Worm (Caenorhabditis elegans): ENCODE results near the gene K02F3.2.

The K02F3.2 gene

ce11 chrIII:870555-870954 is 24.9 kb downstream of the K02F3.2 start:
- TF ChIP-seq nhr-120 (GFP tag; IDR thresholded peaks at IDR 0.05), result no peak
- TF ChIP-seq ceh-58 (GFP tag; IDR thresholded peaks at IDR 0.05), result no peak
- TF ChIP-seq nfyb-1 (GFP tag; IDR thresholded peaks at IDR 0.05), result no peak
- no peak for TF ChIP-seq hlh-12 (tag; optimal IDR thresholded peaks at IDR 0.05)
- no peak for TF ChIP-seq B0035.1 (tag; optimal IDR thresholded peaks at IDR 0.05)
- TF ChIP-seq nhr-90 (tag; optimal IDR thresholded peaks at IDR 0.05), result no peak
- TF ChIP-seq die-1 (tag; optimal IDR thresholded peaks at IDR 0.05), result no peak
- TF ChIP-seq lin-35 (GFP tag; optimal IDR thresholded peaks at IDR 0.05), result no peak
- TF ChIP-seq attf-3 (GFP tag; conservative IDR thresholded peaks at IDR 0.05), result no peak
- TF ChIP-seq athp-1 (tag; optimal IDR thresholded peaks at IDR 0.05), result no peak
- no peak for TF ChIP-seq snpc-1.1 (tag; optimal IDR thresholded peaks at IDR 0.05; ENCODE audit: insufficient read depth)
- no peak for TF ChIP-seq F23B12.7 (tag; optimal IDR thresholded peaks at IDR 0.05; ENCODE audit: insufficient read depth)
- TF ChIP-seq hmg-20 (GFP tag; IDR thresholded peaks at IDR 0.05), result no peak
- no peak for TF ChIP-seq unc-130 (GFP tag; optimal IDR thresholded peaks at IDR 0.05)
- no peak for TF ChIP-seq T07F8.4 (tag; optimal IDR thresholded peaks at IDR 0.05)
- TF ChIP-seq T26A5.8 (tag; optimal IDR thresholded peaks at IDR 0.05), result no peak

ce11 chrIII:872373-872772 is 26.7 kb downstream of the K02F3.2 start, which contains the start of the genes T24C4.3 and clc-20:
Gene T24C4.3 (minus strand): TSS chrIII:872473.
Gene clc-20 (plus strand): TSS chrIII:872583.
- no peak for TF ChIP-seq K12H6.12 (tag; optimal IDR thresholded peaks at IDR 0.05)
- no peak for TF ChIP-seq Y53F4B.3 (GFP tag; IDR thresholded peaks at IDR 0.05)

ce11 chrIII:873432-873831 is 27.8 kb downstream of the K02F3.2 start, which contains the start of gene clc-19:
Gene clc-19 (minus strand): TSS chrIII:873566.
- TF ChIP-seq nhr-80 (tag; optimal IDR thresholded peaks at IDR 0.05), result peak; percentile 33
- no peak for TF ChIP-seq snpc-4 (GFP tag; optimal IDR thresholded peaks at IDR 0.05)
- no peak for TF ChIP-seq snpc-4 (tag; optimal IDR thresholded peaks at IDR 0.05)
- peak; percentile 26 for TF ChIP-seq unc-62 (GFP tag; optimal IDR thresholded peaks at IDR 0.05)
- no peak for TF ChIP-seq ceh-79 (tag; optimal IDR thresholded peaks at IDR 0.05)
- TF ChIP-seq ztf-18 (tag; optimal IDR thresholded peaks at IDR 0.05), result no peak
- TF ChIP-seq akir-1 (GFP tag; optimal IDR thresholded peaks at IDR 0.05), result no peak
- TF ChIP-seq mel-28 (tag; optimal IDR thresholded peaks at IDR 0.05; ENCODE audit: borderline replicate concordance), result no peak
- no peak for TF ChIP-seq egl-18 (GFP tag; IDR thresholded peaks at IDR 0.05)
- TF ChIP-seq hlh-26 (GFP tag; conservative IDR thresholded peaks at IDR 0.05), result no peak
- TF ChIP-seq ccch-3 (GFP tag; optimal IDR thresholded peaks at IDR 0.05), result no peak
- no peak for TF ChIP-seq attf-5 (GFP tag; optimal IDR thresholded peaks at IDR 0.05)
- no peak for TF ChIP-seq F37B4.10 (GFP tag; IDR thresholded peaks at IDR 0.05)
- TF ChIP-seq dox-1 (GFP tag; IDR thresholded peaks at IDR 0.05), result no peak
- TF ChIP-seq K12H6.12 (tag; optimal IDR thresholded peaks at IDR 0.05), result no peak
- no peak for TF ChIP-seq mes-4 (tag; optimal IDR thresholded peaks at IDR 0.05)
- no peak for TF ChIP-seq B0261.1 (tag; optimal IDR thresholded peaks at IDR 0.05)
- no peak for TF ChIP-seq F33H1.4 (GFP tag; IDR thresholded peaks at IDR 0.05)

ce11 chrIII:879634-880033 is 34.0 kb downstream of the K02F3.2 start, which contains the start of the genes T24C4.5 and ucr-2.3:
Gene T24C4.5 (minus strand): TSS chrIII:879734.
Gene ucr-2.3 (plus strand): TSS chrIII:879860.
- TF ChIP-seq F57C9.4 (tag; optimal IDR thresholded peaks at IDR 0.05) (no peak), madf-3 (GFP tag; IDR thresholded peaks at IDR 0.05) (no peak), rpc-1 (optimal IDR thresholded peaks at IDR 0.05) (no peak), rpc-1 (tag; optimal IDR thresholded peaks at IDR 0.05) (no peak), lin-35 (GFP tag; optimal IDR thresholded peaks at IDR 0.05) (no peak), K12H6.12 (tag; optimal IDR thresholded peaks at IDR 0.05) (no peak), lag-1 (GFP tag; IDR thresholded peaks at IDR 0.05) (no peak), lin-26 (GFP tag; IDR thresholded peaks at IDR 0.05) (no peak), egl-44 (GFP tag; IDR thresholded peaks at IDR 0.05) (no peak), ets-4 (GFP tag; optimal IDR thresholded peaks at IDR 0.05) (no peak)
